Fruit fly (Drosophila melanogaster): ENCODE measurements around the gene CG14618.
"Not testable (repeated sequence)": the region's sequence is repeated elsewhere in the genome, so short reads cannot be mapped to it uniquely, and the experiment has no call there.

DNA sequence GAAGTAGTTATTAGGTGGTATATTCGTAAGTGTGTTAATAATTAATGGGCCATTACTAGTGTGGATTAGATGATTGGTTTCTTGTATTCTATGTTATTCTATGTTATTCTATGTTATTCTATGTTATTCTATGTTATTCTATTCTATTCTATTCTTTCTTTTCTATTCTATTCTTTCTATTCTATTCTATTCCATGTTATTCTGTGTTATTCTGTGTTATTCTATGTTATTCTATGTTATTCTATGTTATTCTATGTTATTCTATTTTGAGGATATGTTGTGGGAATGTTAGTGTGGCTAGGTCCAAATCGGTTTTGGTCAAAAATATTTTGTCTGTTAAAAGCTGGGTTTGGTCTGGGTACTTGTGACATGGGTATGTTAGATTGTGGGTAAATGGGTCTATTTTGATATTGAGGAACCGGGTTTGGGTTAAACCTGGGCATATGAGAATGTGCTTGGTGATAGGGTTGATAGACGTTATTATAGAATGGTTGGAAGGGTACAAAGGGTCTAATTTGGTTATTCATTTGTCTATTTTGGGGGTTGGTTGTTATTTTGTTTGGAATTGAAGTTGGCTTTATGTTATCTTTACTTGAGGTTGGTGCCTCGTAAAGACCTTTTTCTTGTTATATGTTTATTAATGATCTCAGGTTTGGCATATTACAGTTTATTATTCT, 40.4 kb upstream of the CG14618 start:
- TF ChIP-seq CG3032 (tag; optimal IDR thresholded peaks at IDR 0.05); Hr39 (GFP tag; optimal IDR thresholded peaks at IDR 0.05): not testable (repeated sequence)

Data from whole organism, prepupa.